Worm (Caenorhabditis elegans) whole organism, late embryonic: ENCODE measurements around the gene C33H5.1.

ENCODE experiments used
- C38D4.7 ChIP-seq: fragments of 200-800 bp; sonication (Bioruptor generic); optimal IDR thresholded peaks from 2 replicates; lab custom pipeline; 2018; ENCODE audit warnings: mild to moderate bottlenecking, missing genetic modification characterization, moderate library complexity, missing compliant biosample characterization
- F13H6.1 ChIP-seq: sonication (generic microtip); optimal IDR thresholded peaks from 2 replicates; lab custom pipeline; 2016; ENCODE audit warnings: missing genetic modification characterization, missing compliant biosample characterization
- K02D7.2 ChIP-seq: sonication (generic microtip); optimal IDR thresholded peaks from 2 replicates; lab custom pipeline; 2017; ENCODE audit warnings: mild to moderate bottlenecking, missing genetic modification characterization, missing compliant biosample characterization
- K09A11.1 ChIP-seq: sonication (generic microtip); optimal IDR thresholded peaks from 2 replicates; lab custom pipeline; 2017; ENCODE audit warnings: antibody characterized with exemption, mild to moderate bottlenecking, missing genetic modification characterization, missing compliant biosample characterization; ENCODE audit not compliant: insufficient read depth
- ama-1 ChIP-seq: fragments of 150-350 bp; optimal IDR thresholded peaks from 2 replicates; lab custom pipeline; 2014
- ceh-14 ChIP-seq: sonication (generic microtip); optimal IDR thresholded peaks from 2 replicates; lab custom pipeline; 2016; ENCODE audit warnings: missing genotype, missing genetic modification characterization, missing compliant biosample characterization
- ceh-18 ChIP-seq: sonication (generic microtip); optimal IDR thresholded peaks from 2 replicates; lab custom pipeline; 2016; ENCODE audit warnings: missing genetic modification characterization, missing compliant biosample characterization
- ceh-19 ChIP-seq: fragments of 200-800 bp; sonication (Bioruptor generic); optimal IDR thresholded peaks from 2 replicates; lab custom pipeline; 2018; ENCODE audit warnings: mild to moderate bottlenecking, missing genetic modification characterization, missing compliant biosample characterization
- ceh-31 ChIP-seq: sonication (generic microtip); optimal IDR thresholded peaks from 2 replicates; lab custom pipeline; 2016; ENCODE audit warnings: missing genetic modification characterization, missing compliant biosample characterization
- ceh-34 ChIP-seq: sonication (generic microtip); optimal IDR thresholded peaks from 2 replicates; lab custom pipeline; 2016; ENCODE audit warnings: mild to moderate bottlenecking, missing genetic modification characterization, missing compliant biosample characterization
- ceh-48 ChIP-seq: sonication (generic microtip); optimal IDR thresholded peaks from 2 replicates; lab custom pipeline; 2016; ENCODE audit warnings: missing genetic modification characterization, inconsistent platforms, missing compliant biosample characterization
- ceh-6 ChIP-seq: fragments of 200-800 bp; sonication (Bioruptor generic); optimal IDR thresholded peaks from 2 replicates; lab custom pipeline; 2018; ENCODE audit warnings: mild to moderate bottlenecking, missing genetic modification characterization, missing compliant biosample characterization
- ceh-9 ChIP-seq: sonication (generic microtip); optimal IDR thresholded peaks from 2 replicates; lab custom pipeline; 2016; ENCODE audit warnings: mild to moderate bottlenecking, missing genetic modification characterization, inconsistent platforms, missing compliant biosample characterization
- dmd-4 ChIP-seq: sonication (generic microtip); optimal IDR thresholded peaks from 2 replicates; lab custom pipeline; 2016; ENCODE audit warnings: borderline replicate concordance, missing genetic modification characterization, missing compliant biosample characterization
- dve-1 ChIP-seq: sonication (generic microtip); optimal IDR thresholded peaks from 2 replicates; lab custom pipeline; 2017; ENCODE audit warnings: antibody characterized with exemption, mild to moderate bottlenecking, missing genetic modification characterization, missing compliant biosample characterization
- elt-2 ChIP-seq: sonication (generic microtip); optimal IDR thresholded peaks from 2 replicates; lab custom pipeline; 2016; ENCODE audit warnings: missing genetic modification reagents, missing genetic modification characterization, missing compliant biosample characterization
- ets-4 ChIP-seq: sonication (generic microtip); optimal IDR thresholded peaks from 2 replicates; lab custom pipeline; 2016; ENCODE audit warnings: missing genetic modification characterization, missing compliant biosample characterization
- eyg-1 ChIP-seq: sonication (generic microtip); optimal IDR thresholded peaks from 2 replicates; lab custom pipeline; 2016; ENCODE audit warnings: missing genotype, missing genetic modification characterization, missing compliant biosample characterization
- hlh-13 ChIP-seq: fragments of 200-800 bp; sonication (Bioruptor generic); optimal IDR thresholded peaks from 2 replicates; lab custom pipeline; 2018; ENCODE audit warnings: mild to moderate bottlenecking, missing genetic modification characterization, missing compliant biosample characterization
- hlh-30 ChIP-seq: sonication (generic microtip); optimal IDR thresholded peaks from 2 replicates; lab custom pipeline; 2017; ENCODE audit warnings: antibody characterized with exemption, missing genetic modification characterization, missing compliant biosample characterization; ENCODE audit not compliant: insufficient read depth
- lim-6 ChIP-seq: sonication (generic microtip); optimal IDR thresholded peaks from 2 replicates; lab custom pipeline; 2016; ENCODE audit warnings: missing genetic modification characterization, missing compliant biosample characterization
- lin-11 ChIP-seq: fragments of 200-800 bp; sonication (Bioruptor generic); optimal IDR thresholded peaks from 2 replicates; lab custom pipeline; 2018; ENCODE audit warnings: mild to moderate bottlenecking, missing genetic modification characterization, missing compliant biosample characterization
- nfya-1 ChIP-seq: sonication (generic microtip); optimal IDR thresholded peaks from 2 replicates; lab custom pipeline; 2017; ENCODE audit warnings: missing genetic modification characterization, mild to moderate bottlenecking, missing compliant biosample characterization, antibody characterized with exemption, moderate library complexity
- nhr-11 ChIP-seq: fragments of 150-350 bp; optimal IDR thresholded peaks from 2 replicates; lab custom pipeline; 2014; ENCODE audit warnings: missing biosample characterization, missing genetic modification characterization
- pax-1 ChIP-seq: fragments of 150-350 bp; optimal IDR thresholded peaks from 2 replicates; lab custom pipeline; 2014; ENCODE audit warnings: missing biosample characterization, missing genetic modification characterization
- pha-2 ChIP-seq: sonication (generic microtip); optimal IDR thresholded peaks from 2 replicates; lab custom pipeline; 2017; ENCODE audit warnings: mild to moderate bottlenecking, missing genetic modification characterization, missing compliant biosample characterization
- pha-4 ChIP-seq: fragments of 150-350 bp; optimal IDR thresholded peaks from 2 replicates; lab custom pipeline; 2018; ENCODE audit warnings: missing biosample characterization, missing genetic modification reagents, missing genetic modification characterization
- pros-1 ChIP-seq: fragments of 150-350 bp; optimal IDR thresholded peaks from 2 replicates; lab custom pipeline; 2014; ENCODE audit warnings: missing biosample characterization, missing genetic modification reagents, missing genetic modification characterization
- ref-2 ChIP-seq: sonication (generic microtip); optimal IDR thresholded peaks from 2 replicates; lab custom pipeline; 2016; ENCODE audit warnings: missing genetic modification characterization, missing compliant biosample characterization
- sdc-2 ChIP-seq: sonication (generic microtip); optimal IDR thresholded peaks from 2 replicates; lab custom pipeline; 2016; ENCODE audit warnings: missing genotype, missing genetic modification characterization, missing compliant biosample characterization
- sox-4 ChIP-seq: sonication (generic microtip); optimal IDR thresholded peaks from 2 replicates; lab custom pipeline; 2017; ENCODE audit warnings: mild to moderate bottlenecking, missing genetic modification characterization, inconsistent platforms, missing compliant biosample characterization
- tbx-2 ChIP-seq: sonication (generic microtip); optimal IDR thresholded peaks from 2 replicates; lab custom pipeline; 2016; ENCODE audit warnings: missing genetic modification characterization, missing compliant biosample characterization
- tbx-7 ChIP-seq: sonication (generic microtip); optimal IDR thresholded peaks from 2 replicates; lab custom pipeline; 2016; ENCODE audit warnings: missing genotype, missing genetic modification characterization, missing compliant biosample characterization
- ttx-3 ChIP-seq: sonication (generic microtip); optimal IDR thresholded peaks from 2 replicates; lab custom pipeline; 2016; ENCODE audit warnings: missing genetic modification reagents, missing genetic modification characterization, missing compliant biosample characterization
- unc-42 ChIP-seq: sonication (generic microtip); optimal IDR thresholded peaks from 2 replicates; lab custom pipeline; 2016; ENCODE audit warnings: missing genotype, missing genetic modification characterization, missing compliant biosample characterization
- unc-55 ChIP-seq: sonication (generic microtip); optimal IDR thresholded peaks from 2 replicates; lab custom pipeline; 2017; ENCODE audit warnings: missing biosample characterization, missing genetic modification reagents, missing genetic modification characterization
- unc-86 ChIP-seq: sonication (generic microtip); optimal IDR thresholded peaks from 2 replicates; lab custom pipeline; 2016; ENCODE audit warnings: missing genetic modification characterization, missing compliant biosample characterization

The C33H5.1 gene

ce11 chrIV:7790801-7791588, 17.7 kb upstream of the C33H5.1 start, which contains the start of gene rsp-6:
rsp-6 (minus strand) TSS chrIV:7791229.
- TF ChIP-seq tbx-7 (no peak), tbx-2 (tag; lab: Kevin White, UChicago) (peak; percentile 79), eyg-1 (tag; lab: Kevin White, UChicago) (no peak), ttx-3 (tag; lab: Kevin White, UChicago) (no peak), ceh-31 (tag; lab: Kevin White, UChicago) (peak; percentile 82), unc-42 (tag; lab: Kevin White, UChicago) (peak; percentile 88), unc-86 (tag; lab: Kevin White, UChicago) (peak; percentile 60), nfya-1 (tag; lab: Kevin White, UChicago) (peak; percentile 95), C38D4.7 (no peak), K09A11.1 (tag; lab: Kevin White, UChicago) (no peak), ref-2 (peak; percentile 53), ceh-19 (GFP tag; lab: Kevin White, UChicago) (no peak), ceh-18 (peak; percentile 71), ceh-9 (no peak), unc-55 (GFP tag; lab: Kevin White, UChicago) (peak; percentile 83), hlh-30 (tag; lab: Kevin White, UChicago) (peak; percentile 25), pha-4 (no peak), sdc-2 (tag; lab: Kevin White, UChicago) (no peak), ceh-48 (tag; lab: Kevin White, UChicago) (peak; percentile 9), lin-11 (tag; lab: Kevin White, UChicago) (no peak), ets-4 (tag; lab: Kevin White, UChicago) (no peak), pha-2 (tag; lab: Kevin White, UChicago) (no peak), elt-2 (tag; lab: Kevin White, UChicago) (peak; percentile 73), ceh-34 (tag; lab: Kevin White, UChicago) (peak; percentile 47), ceh-14 (tag; lab: Kevin White, UChicago) (peak; percentile 52), dve-1 (tag; lab: Kevin White, UChicago) (peak; percentile 75)

- no peak for TF ChIP-seq nhr-11
- TF ChIP-seq ceh-34 (tag; lab: Kevin White, UChicago): no peak
- no peak for TF ChIP-seq elt-2 (tag; lab: Kevin White, UChicago)
- no peak for TF ChIP-seq ama-1 (lab: Kevin White, UChicago)
- TF ChIP-seq ceh-6 (GFP tag; lab: Kevin White, UChicago): no peak
- TF ChIP-seq sox-4 (tag; lab: Kevin White, UChicago): no peak
- TF ChIP-seq pha-4: no peak
- TF ChIP-seq K02D7.2 (tag; lab: Kevin White, UChicago): no peak
- TF ChIP-seq hlh-13: no peak
Observed at ce11 chrIV:7791821-7792446, 16.8 kb upstream of the C33H5.1 start, which contains the start of gene C33H5.13. C33H5.13 (minus strand) TSS chrIV:7792263.

DNA sequence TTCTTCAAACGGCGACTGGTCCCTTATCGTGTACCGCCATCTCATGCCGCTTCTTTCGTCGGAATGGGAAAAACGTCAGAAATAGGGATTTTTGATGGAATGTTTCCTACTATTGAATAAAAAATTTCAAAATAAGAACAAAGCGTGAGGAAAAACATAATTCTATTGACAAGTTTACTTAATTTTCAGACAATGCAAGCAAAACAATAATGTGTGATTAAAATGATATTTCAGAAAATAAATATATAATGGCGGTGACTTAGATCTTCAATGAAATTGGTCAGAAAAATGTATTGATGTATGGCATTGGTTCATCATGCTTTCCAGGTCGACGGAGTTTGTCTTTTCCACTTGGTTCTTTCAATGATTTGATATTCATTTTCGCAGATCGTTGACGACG, 14.0 kb upstream of the C33H5.1 start, which contains the start of gene ntp-1:
Gene ntp-1, minus strand, starts transcription at position 101 of the 400 bp plus-strand sequence.
- TF ChIP-seq pros-1 (tag; lab: Kevin White, UChicago) (no peak), lim-6 (tag; lab: Kevin White, UChicago) (no peak), ceh-6 (GFP tag; lab: Kevin White, UChicago) (no peak), dmd-4 (no peak), F13H6.1 (tag; lab: Kevin White, UChicago) (no peak), pax-1 (tag; lab: Kevin White, UChicago) (no peak), nfya-1 (tag; lab: Kevin White, UChicago) (no peak)
